Worm (Caenorhabditis elegans): Measurements from ENCODE around the gene B0035.13.
A peak's percentile ranks its signal among the peaks of the same experiment; 100 is the strongest.

B0035.13 gene

DNA sequence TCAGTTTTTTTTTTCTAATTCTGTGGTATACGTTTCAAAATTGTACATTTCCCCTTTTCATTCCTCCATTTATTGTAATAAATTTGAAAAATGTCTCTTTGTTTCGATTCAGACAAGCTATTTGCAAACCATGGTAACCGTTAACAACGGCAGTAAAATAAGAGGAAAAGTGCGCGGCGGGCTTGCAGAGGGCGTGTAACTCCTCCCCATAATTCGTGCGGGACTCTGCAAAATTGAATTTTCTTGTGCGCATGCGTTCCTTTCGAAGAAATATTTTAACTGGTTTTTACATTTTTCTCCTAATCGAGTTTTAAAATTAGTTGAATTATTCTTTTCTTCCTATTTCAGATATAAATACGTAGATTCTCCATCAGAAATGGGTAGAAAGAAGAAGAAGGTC lies 4.1 kb upstream of the B0035.13 start, which contains the start of gene znf-207 (continued):
- no peak for TF ChIP-seq ztf-26 (tag; optimal IDR thresholded peaks at IDR 0.05)
- no peak for TF ChIP-seq snpc-3.4 (tag; optimal IDR thresholded peaks at IDR 0.05)
- no peak for TF ChIP-seq ceh-27 (GFP tag; optimal IDR thresholded peaks at IDR 0.05)
- no peak for TF ChIP-seq D2030.7 (GFP tag; IDR thresholded peaks at IDR 0.05)
- no peak for TF ChIP-seq snpc-4 (GFP tag; optimal IDR thresholded peaks at IDR 0.05)
- no peak for TF ChIP-seq snpc-4 (tag; optimal IDR thresholded peaks at IDR 0.05)
- no peak for TF ChIP-seq ZK185.1 (tag; optimal IDR thresholded peaks at IDR 0.05; ENCODE audit: poor library complexity, severe bottlenecking)
- TF ChIP-seq dox-1 (GFP tag; IDR thresholded peaks at IDR 0.05) = no peak
- TF ChIP-seq Y53G8AR.9 (GFP tag; conservative IDR thresholded peaks at IDR 0.05) = no peak
- no peak for TF ChIP-seq snpc-1.3 (tag; optimal IDR thresholded peaks at IDR 0.05; ENCODE audit: insufficient read depth)
- no peak for TF ChIP-seq cebp-1 (GFP tag; IDR thresholded peaks at IDR 0.05)
- TF ChIP-seq cebp-1 (tag; optimal IDR thresholded peaks at IDR 0.05) = peak; percentile 44
- no peak for TF ChIP-seq ztf-28 (GFP tag; IDR thresholded peaks at IDR 0.05)
- no peak for TF ChIP-seq snpc-1.1 (tag; optimal IDR thresholded peaks at IDR 0.05; ENCODE audit: insufficient read depth)
- TF ChIP-seq aptf-2 (GFP tag; conservative IDR thresholded peaks at IDR 0.05) = no peak

DNA sequence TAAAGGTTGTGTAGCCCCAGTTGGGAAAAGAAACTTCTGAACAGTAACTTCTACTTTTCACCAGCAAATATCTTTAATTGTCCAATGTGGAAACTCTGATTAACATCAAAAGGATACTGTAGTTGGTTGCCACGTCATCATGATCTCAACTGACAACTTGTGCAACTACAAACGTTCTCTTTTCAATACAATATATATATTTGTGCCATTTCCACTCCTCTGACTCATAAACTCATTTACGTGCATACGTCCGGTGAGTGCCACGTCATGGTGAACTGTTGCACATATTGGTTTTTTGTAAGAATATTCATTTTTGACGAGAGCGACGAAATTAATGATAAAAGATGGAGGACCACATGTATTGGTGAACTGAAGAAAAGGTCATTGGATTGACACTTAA lies 1.2 kb upstream of the B0035.13 start:
- TF ChIP-seq T07F8.4 (tag; optimal IDR thresholded peaks at IDR 0.05) (no peak), hlh-12 (tag; optimal IDR thresholded peaks at IDR 0.05) (no peak), ceh-91 (GFP tag; IDR thresholded peaks at IDR 0.05) (no peak), Y79H2A.3 (GFP tag; conservative IDR thresholded peaks at IDR 0.05) (no peak), F55B11.4 (tag; optimal IDR thresholded peaks at IDR 0.05; ENCODE audit: borderline replicate concordance, insufficient read depth) (no peak), nfyb-1 (GFP tag; IDR thresholded peaks at IDR 0.05) (no peak), him-1 (tag; optimal IDR thresholded peaks at IDR 0.05) (no peak), lin-35 (GFP tag; optimal IDR thresholded peaks at IDR 0.05) (no peak), die-1 (tag; optimal IDR thresholded peaks at IDR 0.05) (no peak), let-607 (tag; optimal IDR thresholded peaks at IDR 0.05) (no peak), F10E7.11 (tag; optimal IDR thresholded peaks at IDR 0.05) (no peak), snpc-3.4 (tag; optimal IDR thresholded peaks at IDR 0.05) (no peak), efl-1 (GFP tag; optimal IDR thresholded peaks at IDR 0.05) (no peak), unc-62 (GFP tag; optimal IDR thresholded peaks at IDR 0.05) (no peak), dox-1 (GFP tag; IDR thresholded peaks at IDR 0.05) (no peak)

DNA sequence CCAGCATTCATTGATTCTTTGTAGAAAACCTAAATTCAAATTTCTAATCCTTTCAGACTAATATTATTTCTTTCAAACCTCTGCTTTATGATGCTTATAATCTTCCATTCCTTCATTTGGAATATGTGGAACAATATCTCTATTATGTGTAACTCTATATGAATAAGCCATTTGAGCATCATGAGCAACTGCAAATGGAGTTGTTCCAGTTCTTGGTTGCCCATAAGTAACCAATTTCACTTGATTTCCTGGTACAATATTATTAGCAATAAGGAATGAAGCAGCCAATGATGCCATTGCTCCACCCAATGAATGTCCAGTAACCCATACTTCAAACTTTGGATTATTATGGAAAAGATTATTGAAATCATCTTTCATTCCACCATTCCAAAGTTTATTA lies 1.6 kb downstream of the B0035.13 start:
- no peak for TF ChIP-seq pbrm-1 (GFP tag; IDR thresholded peaks at IDR 0.05)
- no peak for TF ChIP-seq ceh-27 (GFP tag; optimal IDR thresholded peaks at IDR 0.05)
- TF ChIP-seq unc-62 (GFP tag; optimal IDR thresholded peaks at IDR 0.05) = no peak
- no peak for TF ChIP-seq Y53G8AR.9 (GFP tag; conservative IDR thresholded peaks at IDR 0.05)
- TF ChIP-seq tbx-9 (tag; optimal IDR thresholded peaks at IDR 0.05; ENCODE audit: borderline replicate concordance) = no peak
- TF ChIP-seq nhr-179 (tag; optimal IDR thresholded peaks at IDR 0.05) = no peak
- no peak for TF ChIP-seq C17E4.6 (GFP tag; IDR thresholded peaks at IDR 0.05)
- no peak for TF ChIP-seq snpc-1.1 (tag; optimal IDR thresholded peaks at IDR 0.05; ENCODE audit: insufficient read depth)
- TF ChIP-seq madf-8 (GFP tag; conservative IDR thresholded peaks at IDR 0.05) = no peak
- TF ChIP-seq Y79H2A.3 (GFP tag; conservative IDR thresholded peaks at IDR 0.05) = no peak
- no peak for TF ChIP-seq hsf-1 (GFP tag; IDR thresholded peaks at IDR 0.05)
- no peak for TF ChIP-seq F37B4.10 (GFP tag; IDR thresholded peaks at IDR 0.05)
- TF ChIP-seq efl-1 (GFP tag; optimal IDR thresholded peaks at IDR 0.05) = no peak
- no peak for TF ChIP-seq B0019.2 (GFP tag; conservative IDR thresholded peaks at IDR 0.05)
